Worm (Caenorhabditis elegans) whole organism, L1 larva: ENCODE data around the gene rpb-4.

ENCODE experiments used
- C04F5.9 ChIP-seq: sonication (generic microtip); optimal IDR thresholded peaks from 2 replicates; lab custom pipeline; 2016; ENCODE audit warnings: missing genetic modification characterization, missing compliant biosample characterization
- C16A3.4 ChIP-seq: fragments of 150-350 bp; optimal IDR thresholded peaks from 2 replicates; lab custom pipeline; 2014; ENCODE audit warnings: missing biosample characterization, missing genetic modification characterization
- Y116A8C.19 ChIP-seq: sonication (generic microtip); optimal IDR thresholded peaks from 2 replicates; lab custom pipeline; 2016; ENCODE audit warnings: missing compliant biosample characterization, missing genetic modification characterization, borderline replicate concordance
- ama-1 ChIP-seq: fragments of 150-350 bp; optimal IDR thresholded peaks from 2 replicates; lab custom pipeline; 2014
- blmp-1 ChIP-seq: fragments of 150-350 bp; optimal IDR thresholded peaks from 2 replicates; lab custom pipeline; 2014; ENCODE audit warnings: missing biosample characterization, missing genetic modification characterization
- ceh-82 ChIP-seq, 3 experiments: fragments of 150-350 bp in 1 of 3; sonication (generic microtip) in 2 of 3; optimal IDR thresholded peaks; 2 replicates each; lab custom pipeline; 2014 to 2017; ENCODE audit warnings: missing biosample characterization in 3 of 3, missing genetic modification characterization in 3 of 3
- dpl-1 ChIP-seq, 3 experiments: fragments of 150-350 bp in 2 of 3; sonication (generic microtip) in 1 of 3; optimal IDR thresholded peaks; 2 replicates each; lab custom pipeline; 2014 to 2017; ENCODE audit warnings: missing biosample characterization in 3 of 3, missing genetic modification characterization in 3 of 3, missing genetic modification reagents in 3 of 3
- elt-2 ChIP-seq: sonication (generic microtip); optimal IDR thresholded peaks from 2 replicates; lab custom pipeline; 2016; ENCODE audit warnings: missing genetic modification characterization, mild to moderate bottlenecking, inconsistent platforms, missing compliant biosample characterization, missing genetic modification reagents
- elt-3 ChIP-seq, 6 experiments: fragments of 150-350 bp in 1 of 6; sonication (generic microtip); optimal IDR thresholded peaks; 2 replicates each; lab custom pipeline; 2017 to 2018; ENCODE audit warnings: missing biosample characterization in 6 of 6, missing genetic modification characterization in 6 of 6, inconsistent platforms in 1 of 6
- ets-5 ChIP-seq: fragments of 200-800 bp; sonication (Bioruptor generic); IDR thresholded peaks from 2 replicates; pipeline ENCODE4 v1.3.6; 2022; ENCODE audit warnings: missing genetic modification characterization, missing compliant biosample characterization
- fkh-10 ChIP-seq: sonication (generic microtip); optimal IDR thresholded peaks from 2 replicates; lab custom pipeline; 2017; ENCODE audit warnings: missing biosample characterization, missing genetic modification reagents, missing genetic modification characterization
- fos-1 ChIP-seq: fragments of 150-350 bp; optimal IDR thresholded peaks from 2 replicates; lab custom pipeline; 2014; ENCODE audit warnings: missing biosample characterization, missing genetic modification characterization
- hlh-17 ChIP-seq: fragments of 200-800 bp; sonication (Bioruptor generic); optimal IDR thresholded peaks from 2 replicates; lab custom pipeline; 2018; ENCODE audit warnings: missing genetic modification characterization, mild to moderate bottlenecking, missing compliant biosample characterization, moderate library complexity, borderline replicate concordance
- hpl-2 ChIP-seq: fragments of 150-350 bp; optimal IDR thresholded peaks from 2 replicates; lab custom pipeline; 2014; ENCODE audit warnings: missing biosample characterization, missing genetic modification reagents, missing genetic modification characterization
- isw-1 ChIP-seq: fragments of 200-800 bp; sonication (Bioruptor generic); IDR thresholded peaks from 2 replicates; pipeline ENCODE4 v1.3.6; 2022; ENCODE audit warnings: missing genetic modification characterization, missing compliant biosample characterization
- lin-13 ChIP-seq: fragments of 150-350 bp; optimal IDR thresholded peaks from 2 replicates; lab custom pipeline; 2014; ENCODE audit warnings: missing biosample characterization, missing genetic modification reagents, missing genetic modification characterization
- lin-14 ChIP-seq: fragments of 200-800 bp; sonication (Bioruptor generic); optimal IDR thresholded peaks from 2 replicates; lab custom pipeline; 2018; ENCODE audit warnings: mild to moderate bottlenecking, missing genetic modification characterization, moderate library complexity, missing compliant biosample characterization
- lin-35 ChIP-seq, 2 experiments: fragments of 150-350 bp; optimal IDR thresholded peaks; 2 replicates each; lab custom pipeline; 2014; ENCODE audit warnings: missing biosample characterization in 2 of 2, missing genetic modification characterization in 2 of 2, missing genetic modification reagents in 2 of 2
- lin-39 ChIP-seq: fragments of 150-350 bp; optimal IDR thresholded peaks from 2 replicates; lab custom pipeline; 2014; ENCODE audit warnings: missing biosample characterization, missing genetic modification reagents, missing genetic modification characterization
- lsy-2 ChIP-seq, 2 experiments: fragments of 150-350 bp; optimal IDR thresholded peaks; 2 replicates each; lab custom pipeline; 2014; ENCODE audit warnings: missing biosample characterization in 2 of 2, missing genetic modification characterization in 2 of 2
- mab-9 ChIP-seq: fragments of 200-800 bp; sonication (Bioruptor generic); IDR thresholded peaks from 2 replicates; pipeline ENCODE4 v1.3.6; 2022; ENCODE audit warnings: missing genetic modification reagents, missing genetic modification characterization, missing compliant biosample characterization
- mef-2 ChIP-seq: fragments of 150-350 bp; optimal IDR thresholded peaks from 2 replicates; lab custom pipeline; 2014; ENCODE audit warnings: missing biosample characterization, missing genetic modification characterization
- nhr-11 ChIP-seq: fragments of 150-350 bp; optimal IDR thresholded peaks from 2 replicates; lab custom pipeline; 2014; ENCODE audit warnings: missing biosample characterization, missing genetic modification characterization
- nhr-12 ChIP-seq: sonication (generic microtip); optimal IDR thresholded peaks from 2 replicates; lab custom pipeline; 2017; ENCODE audit warnings: missing biosample characterization, missing genetic modification characterization
- nhr-20 ChIP-seq: sonication (generic microtip); optimal IDR thresholded peaks from 2 replicates; lab custom pipeline; 2016; ENCODE audit warnings: mild to moderate bottlenecking, missing genetic modification characterization, missing compliant biosample characterization
- nhr-71 ChIP-seq: sonication (generic microtip); optimal IDR thresholded peaks from 2 replicates; lab custom pipeline; 2016; ENCODE audit warnings: mild to moderate bottlenecking, missing genetic modification characterization, moderate library complexity, missing compliant biosample characterization
- nhr-77 ChIP-seq: fragments of 150-350 bp; optimal IDR thresholded peaks from 2 replicates; lab custom pipeline; 2014; ENCODE audit warnings: missing biosample characterization, missing genetic modification characterization
- nhr-85 ChIP-seq: sonication (generic microtip); peaks from one replicate; lab custom pipeline; 2016; ENCODE audit warnings: missing genetic modification characterization, inconsistent platforms, missing compliant biosample characterization
- pag-3 ChIP-seq: sonication (generic microtip); optimal IDR thresholded peaks from 2 replicates; lab custom pipeline; 2017; ENCODE audit warnings: missing genetic modification characterization, mild to moderate bottlenecking, missing compliant biosample characterization, antibody characterized with exemption, borderline replicate concordance; ENCODE audit not compliant: insufficient read depth
- rnt-1 ChIP-seq: sonication (generic microtip); optimal IDR thresholded peaks from 2 replicates; lab custom pipeline; 2016; ENCODE audit warnings: mild to moderate bottlenecking, missing genetic modification characterization, moderate library complexity, missing compliant biosample characterization
- snu-23 ChIP-seq: sonication (generic microtip); optimal IDR thresholded peaks from 2 replicates; lab custom pipeline; 2016; ENCODE audit warnings: missing genetic modification characterization, missing compliant biosample characterization
- tlp-1 ChIP-seq: fragments of 150-350 bp; optimal IDR thresholded peaks from 2 replicates; lab custom pipeline; 2014; ENCODE audit warnings: missing biosample characterization, missing genetic modification characterization
- unc-130 ChIP-seq: fragments of 150-350 bp; optimal IDR thresholded peaks from 2 replicates; lab custom pipeline; 2017; ENCODE audit warnings: missing biosample characterization, missing genetic modification characterization, inconsistent platforms
- unc-30 ChIP-seq: sonication (generic microtip); optimal IDR thresholded peaks from 2 replicates; lab custom pipeline; 2017; ENCODE audit warnings: missing biosample characterization, missing genetic modification characterization
- unc-98 ChIP-seq: fragments of 200-800 bp; sonication (Bioruptor generic); IDR thresholded peaks from 2 replicates; pipeline ENCODE4 v1.3.6; 2022; ENCODE audit warnings: missing genetic modification characterization, missing compliant biosample characterization
- xbp-1 ChIP-seq: sonication (generic microtip); optimal IDR thresholded peaks from 2 replicates; lab custom pipeline; 2016; ENCODE audit warnings: missing genetic modification characterization, missing compliant biosample characterization

Gene rpb-4

ce11 chrII:7413764-7414163 is 39.5 kb downstream of the rpb-4 start:
- no peak for TF ChIP-seq mef-2
- TF ChIP-seq elt-2: no peak
- TF ChIP-seq unc-30 (tag; lab: Kevin White, UChicago): no peak
- no peak for TF ChIP-seq lin-39
- no peak for TF ChIP-seq elt-3 (tag; optimal IDR thresholded peaks at IDR 0.05; lab: Kevin White, UChicago)
- no peak for TF ChIP-seq nhr-12
- no peak for TF ChIP-seq nhr-20 (tag; lab: Kevin White, UChicago)
- TF ChIP-seq ama-1 (lab: Kevin White, UChicago): no peak
- TF ChIP-seq snu-23 (GFP tag; lab: Kevin White, UChicago): no peak
- TF ChIP-seq fkh-10 (GFP tag; lab: Kevin White, UChicago): no peak
- no peak for TF ChIP-seq hlh-17 (GFP tag; lab: Kevin White, UChicago)
- no peak for TF ChIP-seq lin-13
- no peak for TF ChIP-seq ets-5 (GFP tag; lab: Robert Waterston, UW)
- TF ChIP-seq tlp-1 (tag; lab: Kevin White, UChicago): no peak
- no peak for TF ChIP-seq xbp-1

ce11 chrII:7419563-7419962 is 45.3 kb downstream of the rpb-4 start:
- TF ChIP-seq ceh-82 (tag; optimal IDR thresholded peaks at IDR 0.05; lab: Kevin White, UChicago): no peak
- no peak for TF ChIP-seq C16A3.4
- TF ChIP-seq lin-14 (GFP tag; lab: Kevin White, UChicago): peak; percentile 55
- no peak for TF ChIP-seq blmp-1
- no peak for TF ChIP-seq isw-1
- peak; percentile 32 for TF ChIP-seq rnt-1
- no peak for TF ChIP-seq nhr-85
- TF ChIP-seq nhr-77 (tag; lab: Kevin White, UChicago): no peak
- no peak for TF ChIP-seq Y116A8C.19
- no peak for TF ChIP-seq pag-3 (tag; lab: Kevin White, UChicago)

ce11 chrII:7420157-7420556 is 45.9 kb downstream of the rpb-4 start:
- TF ChIP-seq fos-1 (tag; lab: Kevin White, UChicago): no peak
- peak; percentile 16 for TF ChIP-seq blmp-1
- TF ChIP-seq nhr-85: peak; percentile 39
- no peak for TF ChIP-seq unc-130 (tag; lab: Kevin White, UChicago)
- no peak for TF ChIP-seq nhr-11 (tag; lab: Kevin White, UChicago)
- TF ChIP-seq nhr-20 (tag; lab: Kevin White, UChicago): peak; percentile 21
- TF ChIP-seq ets-5 (GFP tag; lab: Robert Waterston, UW): no peak
- peak; percentile 11 for TF ChIP-seq nhr-71 (tag; lab: Kevin White, UChicago)
- TF ChIP-seq elt-3 (tag; optimal IDR thresholded peaks at IDR 0.05; lab: Kevin White, UChicago): peak in 1 of 6 experiments; percentile 0
- TF ChIP-seq hpl-2 (GFP tag; lab: Kevin White, UChicago): no peak
- TF ChIP-seq elt-2: peak; percentile 13
- TF ChIP-seq lin-14 (GFP tag; lab: Kevin White, UChicago): no peak

DNA sequence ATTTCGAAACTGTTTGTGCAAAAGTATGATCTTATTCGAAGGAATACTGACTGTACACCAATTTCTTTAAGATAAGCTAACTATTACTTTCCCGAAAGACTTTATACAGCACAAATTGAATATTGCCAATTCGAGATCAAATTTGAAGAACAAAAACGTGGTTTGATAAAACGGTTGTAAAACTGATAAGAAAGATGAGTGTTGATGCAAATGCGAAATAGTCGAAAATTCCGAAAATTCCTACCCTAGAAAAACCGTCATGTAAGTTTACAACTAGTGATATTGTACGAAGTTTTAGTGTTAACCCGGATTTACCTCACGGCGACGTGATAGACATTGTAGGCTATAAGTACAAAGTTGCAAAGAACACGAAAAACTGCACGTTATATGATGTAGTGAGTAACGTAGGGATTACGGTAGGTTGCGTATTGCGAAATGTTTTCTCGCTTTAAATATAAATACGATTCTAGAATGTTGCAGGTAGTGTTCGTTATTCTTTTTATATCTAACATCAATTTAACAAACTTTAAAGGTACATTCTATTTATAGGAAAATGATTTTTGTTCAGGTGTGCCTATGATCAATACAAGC is 46.6 kb downstream of the rpb-4 start:
- peak; percentile 56 for TF ChIP-seq elt-2
- no peak for TF ChIP-seq unc-98
- TF ChIP-seq elt-3 (tag; optimal IDR thresholded peaks at IDR 0.05; lab: Kevin White, UChicago): peak in 1 of 6 experiments; percentile 59
- TF ChIP-seq mab-9: no peak
- no peak for TF ChIP-seq nhr-11 (tag; lab: Kevin White, UChicago)
- no peak for TF ChIP-seq dpl-1 (GFP tag; optimal IDR thresholded peaks at IDR 0.05; lab: Kevin White, UChicago)
- TF ChIP-seq lin-35 (GFP tag; optimal IDR thresholded peaks at IDR 0.05; lab: Kevin White, UChicago): peak in 1 of 2 experiments; percentile 39
- peak in 1 of 2 experiments; percentile 51 for TF ChIP-seq lsy-2 (tag; optimal IDR thresholded peaks at IDR 0.05; lab: Kevin White, UChicago)
- TF ChIP-seq rnt-1: no peak
- peak; percentile 32 for TF ChIP-seq nhr-20 (tag; lab: Kevin White, UChicago)
- TF ChIP-seq C04F5.9 (tag; lab: Kevin White, UChicago): no peak
